Fruit fly (Drosophila melanogaster): Measurements from ENCODE around the gene drongo.

The drongo gene

dm6 chr2L:841708-842107, 9.2 kb downstream of the drongo start (continued):
- TF ChIP-seq CG9705 (GFP tag; optimal IDR thresholded peaks at IDR 0.05) = peak; percentile 94
- peak; percentile 86 for TF ChIP-seq brk (GFP tag; optimal IDR thresholded peaks at IDR 0.05)
- TF ChIP-seq OdsH (GFP tag; optimal IDR thresholded peaks at IDR 0.05) = peak; percentile 96
- peak; percentile 96 for TF ChIP-seq rgr (GFP tag; optimal IDR thresholded peaks at IDR 0.05)
- TF ChIP-seq Sp1 (GFP tag; optimal IDR thresholded peaks at IDR 0.05) = peak; percentile 93
- TF ChIP-seq lola (GFP tag; optimal IDR thresholded peaks at IDR 0.05) = no peak
- TF ChIP-seq h (GFP tag; optimal IDR thresholded peaks at IDR 0.05) = peak; percentile 97
- peak; percentile 97 for TF ChIP-seq Hnf4 (GFP tag; optimal IDR thresholded peaks at IDR 0.05)
- TF ChIP-seq Mio (GFP tag; optimal IDR thresholded peaks at IDR 0.05) = peak; percentile 87
- TF ChIP-seq CG32264 (GFP tag; optimal IDR thresholded peaks at IDR 0.05) = peak; percentile 87
- TF ChIP-seq tai (GFP tag; optimal IDR thresholded peaks at IDR 0.05) = peak; percentile 95
- peak; percentile 93 for TF ChIP-seq ey (GFP tag; optimal IDR thresholded peaks at IDR 0.05)

DNA sequence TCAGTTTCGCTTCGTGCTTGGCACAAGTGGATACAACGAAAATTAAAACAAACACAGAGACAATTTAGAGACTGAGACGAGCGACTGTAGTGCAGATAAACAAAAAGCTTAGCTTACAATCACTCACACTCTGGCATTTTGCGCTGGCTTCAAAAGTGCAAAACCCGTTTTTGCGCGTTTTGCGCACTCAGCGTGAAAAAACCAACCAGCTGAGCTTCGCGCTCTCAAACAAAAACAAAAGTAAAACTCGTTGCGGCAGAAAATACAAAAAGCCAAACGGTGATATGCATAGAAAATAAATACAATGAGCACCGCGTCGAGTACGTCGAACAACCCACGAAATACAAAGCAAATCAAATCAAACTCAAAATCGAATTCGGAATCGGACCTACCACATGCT, 10.2 kb downstream of the drongo start:
- no peak for TF ChIP-seq Vsx2 (GFP tag; optimal IDR thresholded peaks at IDR 0.05; ENCODE audit: partially characterized antibody)
- TF ChIP-seq brk (GFP tag; optimal IDR thresholded peaks at IDR 0.05) = no peak
- no peak for TF ChIP-seq Hnf4 (GFP tag; optimal IDR thresholded peaks at IDR 0.05)
- TF ChIP-seq HLH106 (tag; optimal IDR thresholded peaks at IDR 0.05) = no peak
- TF ChIP-seq Jra (GFP tag; optimal IDR thresholded peaks at IDR 0.05) = no peak
- no peak for TF ChIP-seq tai (GFP tag; optimal IDR thresholded peaks at IDR 0.05)
- TF ChIP-seq Mio (GFP tag; optimal IDR thresholded peaks at IDR 0.05) = no peak
- no peak for TF ChIP-seq jim (GFP tag; optimal IDR thresholded peaks at IDR 0.05)
- no peak for TF ChIP-seq sage (GFP tag; optimal IDR thresholded peaks at IDR 0.05)
- no peak for TF ChIP-seq Hr83 (GFP tag; optimal IDR thresholded peaks at IDR 0.05; ENCODE audit: poor library complexity, severe bottlenecking)

DNA sequence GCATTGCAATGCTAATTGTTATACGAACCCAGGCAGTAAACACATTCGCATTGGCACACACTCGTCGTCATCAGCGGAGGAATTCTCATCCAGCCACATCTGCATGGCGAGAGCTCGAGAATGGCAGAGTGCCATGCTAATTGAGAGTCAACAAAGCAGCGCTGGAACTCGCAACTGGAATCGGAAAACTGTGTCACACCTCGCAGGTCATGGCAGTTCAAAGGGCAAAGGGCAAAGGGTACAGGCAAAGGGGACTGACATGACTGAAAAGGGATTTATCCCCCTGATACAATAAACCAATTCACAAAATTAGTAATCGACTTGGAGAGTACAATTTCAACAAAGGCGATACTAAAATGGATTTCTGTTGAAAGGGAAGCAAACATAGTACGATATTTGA, 10.8 kb downstream of the drongo start:
- TF ChIP-seq Dfd (GFP tag; optimal IDR thresholded peaks at IDR 0.05) (no peak), lola (GFP tag; optimal IDR thresholded peaks at IDR 0.05) (no peak), sv (GFP tag; optimal IDR thresholded peaks at IDR 0.05) (no peak), fru (GFP tag; optimal IDR thresholded peaks at IDR 0.05) (no peak), Myc (optimal IDR thresholded peaks at IDR 0.05) (no peak), ey (GFP tag; optimal IDR thresholded peaks at IDR 0.05) (no peak), foxo (GFP tag; optimal IDR thresholded peaks at IDR 0.05) (no peak), psq (GFP tag; optimal IDR thresholded peaks at IDR 0.05) (no peak), dsf (GFP tag; optimal IDR thresholded peaks at IDR 0.05; ENCODE audit: borderline replicate concordance) (no peak), Hr78 (GFP tag; optimal IDR thresholded peaks at IDR 0.05) (no peak), Abd-B (GFP tag; optimal IDR thresholded peaks at IDR 0.05) (no peak), jim (GFP tag; optimal IDR thresholded peaks at IDR 0.05) (no peak), pan (optimal IDR thresholded peaks at IDR 0.05) (no peak), h (GFP tag; optimal IDR thresholded peaks at IDR 0.05) (no peak)

DNA sequence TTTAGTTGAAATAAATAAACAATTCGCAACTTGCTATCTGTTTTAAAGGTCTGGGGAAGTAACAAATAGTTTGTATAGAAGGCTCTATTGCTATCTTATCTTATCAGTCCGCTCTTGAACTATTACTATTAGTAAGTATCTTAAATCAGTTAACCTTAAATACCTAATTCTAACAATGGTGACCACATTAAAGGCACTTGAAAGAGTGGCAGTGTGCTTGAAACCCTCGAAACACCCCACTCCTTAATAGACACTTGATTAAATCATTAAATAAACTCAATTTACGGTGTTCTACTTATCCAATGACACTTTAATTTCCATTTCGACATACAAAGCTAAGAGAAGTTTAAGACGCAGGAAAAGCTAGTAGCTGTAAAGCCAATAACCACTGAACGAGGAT, 12.1 kb downstream of the drongo start:
- TF ChIP-seq HLH106 (tag; optimal IDR thresholded peaks at IDR 0.05) (no peak), Hr78 (GFP tag; optimal IDR thresholded peaks at IDR 0.05) (no peak), Abd-B (GFP tag; optimal IDR thresholded peaks at IDR 0.05) (no peak), tai (GFP tag; optimal IDR thresholded peaks at IDR 0.05) (no peak), usp (GFP tag; optimal IDR thresholded peaks at IDR 0.05) (no peak), Hr83 (GFP tag; optimal IDR thresholded peaks at IDR 0.05; ENCODE audit: poor library complexity, severe bottlenecking) (no peak), sage (GFP tag; optimal IDR thresholded peaks at IDR 0.05) (no peak), ey (GFP tag; optimal IDR thresholded peaks at IDR 0.05) (no peak), Dfd (GFP tag; optimal IDR thresholded peaks at IDR 0.05) (no peak), psq (GFP tag; optimal IDR thresholded peaks at IDR 0.05) (no peak), sv (GFP tag; optimal IDR thresholded peaks at IDR 0.05) (no peak), lola (GFP tag; optimal IDR thresholded peaks at IDR 0.05) (no peak), br (GFP tag; optimal IDR thresholded peaks at IDR 0.05) (no peak)

DNA sequence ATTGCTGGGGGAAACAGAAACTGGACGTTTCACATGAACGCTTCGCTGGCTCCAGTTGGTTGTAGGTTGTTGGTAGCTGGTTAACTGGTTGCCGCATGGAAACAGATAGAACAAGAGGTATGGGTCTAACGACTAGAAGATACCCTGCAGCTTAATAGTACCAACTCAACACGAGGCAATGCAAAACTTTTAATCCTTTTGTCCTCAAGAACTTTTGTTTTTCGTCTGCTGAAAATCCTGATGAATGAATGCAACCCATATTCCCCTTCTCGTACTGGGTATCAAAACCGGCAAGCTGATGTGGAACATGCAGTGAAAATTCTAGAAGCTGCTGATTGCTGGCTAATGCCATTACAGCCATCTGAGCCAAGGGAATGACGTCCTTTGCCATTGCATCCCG, 12.9 kb downstream of the drongo start:
- no peak for TF ChIP-seq GATAd (GFP tag; optimal IDR thresholded peaks at IDR 0.05)
- TF ChIP-seq brk (GFP tag; optimal IDR thresholded peaks at IDR 0.05) = no peak
- peak; percentile 48 for TF ChIP-seq OdsH (GFP tag; optimal IDR thresholded peaks at IDR 0.05)
- no peak for TF ChIP-seq Vsx2 (GFP tag; optimal IDR thresholded peaks at IDR 0.05; ENCODE audit: partially characterized antibody)
- TF ChIP-seq rgr (GFP tag; optimal IDR thresholded peaks at IDR 0.05) = peak; percentile 4
- TF ChIP-seq Rel (GFP tag; optimal IDR thresholded peaks at IDR 0.05) = no peak
- no peak for TF ChIP-seq Rel (tag; optimal IDR thresholded peaks at IDR 0.05)
- no peak for TF ChIP-seq woc (GFP tag; optimal IDR thresholded peaks at IDR 0.05)
- peak; percentile 7 for TF ChIP-seq Sp1 (GFP tag; optimal IDR thresholded peaks at IDR 0.05)
- no peak for TF ChIP-seq pan (optimal IDR thresholded peaks at IDR 0.05)
- TF ChIP-seq Jra (GFP tag; optimal IDR thresholded peaks at IDR 0.05) = no peak
- no peak for TF ChIP-seq Abd-B (GFP tag; optimal IDR thresholded peaks at IDR 0.05)
- TF ChIP-seq N (GFP tag; optimal IDR thresholded peaks at IDR 0.05) = no peak
- TF ChIP-seq usp (GFP tag; optimal IDR thresholded peaks at IDR 0.05) = no peak
- no peak for TF ChIP-seq Hr83 (GFP tag; optimal IDR thresholded peaks at IDR 0.05; ENCODE audit: poor library complexity, severe bottlenecking)
- no peak for TF ChIP-seq Hnf4 (GFP tag; optimal IDR thresholded peaks at IDR 0.05)
- TF ChIP-seq lola (GFP tag; optimal IDR thresholded peaks at IDR 0.05) = no peak
- no peak for TF ChIP-seq CG9705 (GFP tag; optimal IDR thresholded peaks at IDR 0.05)
- TF ChIP-seq ey (GFP tag; optimal IDR thresholded peaks at IDR 0.05) = no peak
- TF ChIP-seq CG32264 (GFP tag; optimal IDR thresholded peaks at IDR 0.05) = no peak
- no peak for TF ChIP-seq dmrt93B (GFP tag; optimal IDR thresholded peaks at IDR 0.05)
- peak; percentile 35 for TF ChIP-seq br (GFP tag; optimal IDR thresholded peaks at IDR 0.05)
- no peak for TF ChIP-seq dsf (GFP tag; optimal IDR thresholded peaks at IDR 0.05; ENCODE audit: borderline replicate concordance)
- no peak for TF ChIP-seq sv (GFP tag; optimal IDR thresholded peaks at IDR 0.05)
- no peak for TF ChIP-seq CrebA (GFP tag; optimal IDR thresholded peaks at IDR 0.05; ENCODE audit: borderline replicate concordance)
- no peak for TF ChIP-seq tai (GFP tag; optimal IDR thresholded peaks at IDR 0.05)
- no peak for TF ChIP-seq Dif (GFP tag; optimal IDR thresholded peaks at IDR 0.05; ENCODE audit: partially characterized antibody)
- TF ChIP-seq jim (GFP tag; optimal IDR thresholded peaks at IDR 0.05) = no peak
- no peak for TF ChIP-seq HLH106 (tag; optimal IDR thresholded peaks at IDR 0.05)
- no peak for TF ChIP-seq Mio (GFP tag; optimal IDR thresholded peaks at IDR 0.05)
- peak; percentile 46 for TF ChIP-seq fru (GFP tag; optimal IDR thresholded peaks at IDR 0.05)
- no peak for TF ChIP-seq Dfd (GFP tag; optimal IDR thresholded peaks at IDR 0.05)

Measured in whole organism, wandering third instar larva.